Worm (Caenorhabditis elegans) whole organism, late embryonic: ENCODE results near the gene dep-1.
A peak's percentile ranks its signal among the peaks of the same experiment; 100 is the strongest.

Experiments
- Y22D7AL.16 ChIP-seq: sonication (generic microtip); optimal IDR thresholded peaks from 2 replicates; lab custom pipeline; 2016; ENCODE audit warnings: missing genetic modification characterization, missing compliant biosample characterization
- ama-1 ChIP-seq: fragments of 150-350 bp; optimal IDR thresholded peaks from 2 replicates; lab custom pipeline; 2014
- ceh-22 ChIP-seq: sonication (generic microtip); optimal IDR thresholded peaks from 2 replicates; lab custom pipeline; 2017; ENCODE audit warnings: missing biosample characterization, missing genetic modification characterization
- ceh-24 ChIP-seq: sonication (generic microtip); optimal IDR thresholded peaks from 2 replicates; lab custom pipeline; 2016; ENCODE audit warnings: mild to moderate bottlenecking, missing genetic modification characterization, missing compliant biosample characterization
- ceh-34 ChIP-seq: sonication (generic microtip); optimal IDR thresholded peaks from 2 replicates; lab custom pipeline; 2016; ENCODE audit warnings: mild to moderate bottlenecking, missing genetic modification characterization, missing compliant biosample characterization
- ets-4 ChIP-seq: sonication (generic microtip); optimal IDR thresholded peaks from 2 replicates; lab custom pipeline; 2016; ENCODE audit warnings: missing genetic modification characterization, missing compliant biosample characterization
- ref-2 ChIP-seq: sonication (generic microtip); optimal IDR thresholded peaks from 2 replicates; lab custom pipeline; 2016; ENCODE audit warnings: missing genetic modification characterization, missing compliant biosample characterization
- zip-5 ChIP-seq: sonication (generic microtip); optimal IDR thresholded peaks from 2 replicates; lab custom pipeline; 2016; ENCODE audit warnings: missing genetic modification characterization, missing compliant biosample characterization

DNA sequence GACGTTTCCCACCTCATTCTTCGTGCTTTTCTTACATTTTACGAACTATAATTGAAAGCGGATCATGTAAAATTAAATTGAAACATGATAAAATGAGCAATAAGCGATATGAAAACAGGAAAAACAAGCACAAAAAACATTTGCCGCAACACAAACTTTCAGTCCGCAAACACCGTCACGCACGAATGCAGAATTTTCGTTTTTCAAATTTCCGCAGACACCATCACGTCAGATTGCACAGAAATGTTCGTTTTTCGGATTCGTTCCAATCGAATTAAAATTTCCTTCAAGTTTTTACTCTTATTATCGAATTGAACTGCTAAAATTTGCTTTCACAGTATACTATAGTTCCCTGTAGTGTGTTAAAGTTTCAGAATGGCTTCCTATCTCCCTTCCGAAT, 35.0 kb upstream of the dep-1 start, which contains the start of gene chmp-7:
- TF ChIP-seq ceh-34, result no peak
- TF ChIP-seq ceh-22 (tag; lab: Kevin White, UChicago), result no peak
- peak; percentile 68 for TF ChIP-seq ref-2 (tag; lab: Kevin White, UChicago)
- TF ChIP-seq ceh-24 (tag; lab: Kevin White, UChicago), result no peak
- TF ChIP-seq zip-5 (tag; lab: Kevin White, UChicago), result no peak
- TF ChIP-seq ama-1 (lab: Kevin White, UChicago), result no peak
- TF ChIP-seq ets-4 (tag; lab: Kevin White, UChicago), result no peak
- TF ChIP-seq Y22D7AL.16 (tag; lab: Kevin White, UChicago), result no peak
